Worm (Caenorhabditis elegans): Measurements from ENCODE around the gene fat-2.

Gene fat-2

ce11 chrIV:13297746-13298145 is 25.9 kb upstream of the fat-2 start, which contains the start of the genes Y67H2A.2 and micu-1 (continued):
- no peak for TF ChIP-seq Y116A8C.19 (tag; optimal IDR thresholded peaks at IDR 0.05; ENCODE audit: borderline replicate concordance)
- TF ChIP-seq nhr-47 (tag; optimal IDR thresholded peaks at IDR 0.05): peak; percentile 92
- TF ChIP-seq unc-98 (GFP tag; IDR thresholded peaks at IDR 0.05): no peak
- TF ChIP-seq nhr-19 (GFP tag; conservative IDR thresholded peaks at IDR 0.05): peak; percentile 80
- TF ChIP-seq aha-1 (tag; optimal IDR thresholded peaks at IDR 0.05): no peak
- peak; percentile 88 for TF ChIP-seq dsc-1 (tag; optimal IDR thresholded peaks at IDR 0.05)
- TF ChIP-seq fkh-10 (GFP tag; optimal IDR thresholded peaks at IDR 0.05): peak; percentile 13
- TF ChIP-seq elt-3 (tag; optimal IDR thresholded peaks at IDR 0.05): peak in 1 of 6 experiments; percentile 50
- TF ChIP-seq ztf-11 (tag; optimal IDR thresholded peaks at IDR 0.05): peak in 1 of 2 experiments; percentile 60
- TF ChIP-seq fkh-4 (tag; optimal IDR thresholded peaks at IDR 0.05; ENCODE audit: borderline replicate concordance): no peak
- TF ChIP-seq fkh-8 (tag; optimal IDR thresholded peaks at IDR 0.05): peak; percentile 83
- TF ChIP-seq mdl-1 (tag; optimal IDR thresholded peaks at IDR 0.05): peak in 1 of 2 experiments; percentile 68
- TF ChIP-seq nhr-11 (tag; optimal IDR thresholded peaks at IDR 0.05): no peak
- TF ChIP-seq vab-15 (tag; optimal IDR thresholded peaks at IDR 0.05): peak; percentile 61
- TF ChIP-seq egl-13 (tag; optimal IDR thresholded peaks at IDR 0.05): peak; percentile 60
- peak; percentile 87 for TF ChIP-seq snu-23 (GFP tag; optimal IDR thresholded peaks at IDR 0.05)
- 0 out of 2 replicates have a peak, but pooled peaks have one; percentile 24 for TF ChIP-seq ceh-88 (GFP tag; IDR thresholded peaks at IDR 0.05)
- TF ChIP-seq lin-39 (tag; optimal IDR thresholded peaks at IDR 0.05): peak; percentile 50
- peak; percentile 80 to 85 for TF ChIP-seq lin-35 (GFP tag; optimal IDR thresholded peaks at IDR 0.05)
- TF ChIP-seq nhr-76 (tag; optimal IDR thresholded peaks at IDR 0.05): no peak
- TF ChIP-seq mab-9 (GFP tag; IDR thresholded peaks at IDR 0.05): peak; percentile 84
- no peak for TF ChIP-seq C34B4.2 (tag; optimal IDR thresholded peaks at IDR 0.05)
- no peak for TF ChIP-seq pqm-1 (tag; optimal IDR thresholded peaks at IDR 0.05)
- TF ChIP-seq lir-3 (tag; optimal IDR thresholded peaks at IDR 0.05; ENCODE audit: poor library complexity): peak; percentile 50
- peak; percentile 28 for TF ChIP-seq blmp-1 (tag; optimal IDR thresholded peaks at IDR 0.05)
- peak; percentile 8 for TF ChIP-seq mef-2 (tag; optimal IDR thresholded peaks at IDR 0.05)
- TF ChIP-seq lsy-2 (tag; optimal IDR thresholded peaks at IDR 0.05): peak; percentile 85
- TF ChIP-seq nhr-237 (tag; optimal IDR thresholded peaks at IDR 0.05): peak; percentile 28
- TF ChIP-seq efl-1 (optimal IDR thresholded peaks at IDR 0.05): peak; percentile 80 to 82
- peak; percentile 73 to 97 for TF ChIP-seq efl-1 (GFP tag; optimal IDR thresholded peaks at IDR 0.05 in 1 of 2)
- TF ChIP-seq zag-1 (tag; optimal IDR thresholded peaks at IDR 0.05): peak; percentile 1

ce11 chrIV:13299648-13300047 is 24.0 kb upstream of the fat-2 start:
- TF ChIP-seq pqm-1 (tag; optimal IDR thresholded peaks at IDR 0.05): no peak
- TF ChIP-seq mdl-1 (tag; optimal IDR thresholded peaks at IDR 0.05): no peak
- no peak for TF ChIP-seq ztf-4 (tag; optimal IDR thresholded peaks at IDR 0.05)
- no peak for TF ChIP-seq alr-1 (tag; optimal IDR thresholded peaks at IDR 0.05; ENCODE audit: borderline replicate concordance)

- 0 out of 2 replicates have a peak, but pooled peaks have one; percentile 7 for TF ChIP-seq grh-1 (GFP tag; IDR thresholded peaks at IDR 0.05)
- no peak for TF ChIP-seq snu-23 (GFP tag; optimal IDR thresholded peaks at IDR 0.05)
- TF ChIP-seq ceh-82 (tag; optimal IDR thresholded peaks at IDR 0.05): no peak
- no peak for TF ChIP-seq unc-98 (GFP tag; IDR thresholded peaks at IDR 0.05)
- no peak for TF ChIP-seq alr-1 (tag; optimal IDR thresholded peaks at IDR 0.05; ENCODE audit: borderline replicate concordance)
- no peak for TF ChIP-seq hlh-17 (GFP tag; optimal IDR thresholded peaks at IDR 0.05; ENCODE audit: borderline replicate concordance)
- TF ChIP-seq aha-1 (tag; optimal IDR thresholded peaks at IDR 0.05): no peak
Measured at ce11 chrIV:13300109-13300508, 23.6 kb upstream of the fat-2 start, which contains the start of gene kdp-1. TSS of gene kdp-1 (plus strand) at chrIV:13300188.

ce11 chrIV:13300591-13300990 is 23.1 kb upstream of the fat-2 start, which contains the start of gene csn-6:
TSS of gene csn-6 (plus strand) at chrIV:13300824.
- TF ChIP-seq fkh-10 (GFP tag; optimal IDR thresholded peaks at IDR 0.05) (no peak), efl-1 (optimal IDR thresholded peaks at IDR 0.05) (no peak), efl-1 (GFP tag; optimal IDR thresholded peaks at IDR 0.05 in 1 of 2) (peak in 1 of 2 experiments; percentile 78)
